Worm (Caenorhabditis elegans) whole organism, midembryonic: Measurements from ENCODE around the gene tbx-43.

ENCODE experiments used
- cog-1 ChIP-seq: sonication (generic microtip); optimal IDR thresholded peaks from 2 replicates; lab custom pipeline; 2016; ENCODE audit warnings: missing genetic modification characterization, missing compliant biosample characterization
- flt-1 ChIP-seq: fragments of 200-800 bp; sonication (Bioruptor generic); IDR thresholded peaks from 2 replicates; pipeline ENCODE4 v1.3.6; 2022; ENCODE audit warnings: missing genetic modification characterization, missing compliant biosample characterization
- klf-2 ChIP-seq: fragments of 200-800 bp; sonication (Bioruptor generic); conservative IDR thresholded peaks from 2 replicates; pipeline ENCODE4 v1.3.6; 2022; ENCODE audit warnings: missing genetic modification reagents, missing genetic modification characterization, missing compliant biosample characterization
- med-1 ChIP-seq: sonication (generic microtip); optimal IDR thresholded peaks from 2 replicates; lab custom pipeline; 2017; ENCODE audit warnings: missing genetic modification characterization, mild to moderate bottlenecking, missing compliant biosample characterization, antibody characterized with exemption, missing genetic modification reagents; ENCODE audit not compliant: insufficient read depth
- ref-1 ChIP-seq: fragments of 200-800 bp; sonication (Bioruptor generic); conservative IDR thresholded peaks from 2 replicates; pipeline ENCODE4 v1.3.6; 2022; ENCODE audit warnings: missing genetic modification reagents, missing genetic modification characterization, missing compliant biosample characterization

DNA sequence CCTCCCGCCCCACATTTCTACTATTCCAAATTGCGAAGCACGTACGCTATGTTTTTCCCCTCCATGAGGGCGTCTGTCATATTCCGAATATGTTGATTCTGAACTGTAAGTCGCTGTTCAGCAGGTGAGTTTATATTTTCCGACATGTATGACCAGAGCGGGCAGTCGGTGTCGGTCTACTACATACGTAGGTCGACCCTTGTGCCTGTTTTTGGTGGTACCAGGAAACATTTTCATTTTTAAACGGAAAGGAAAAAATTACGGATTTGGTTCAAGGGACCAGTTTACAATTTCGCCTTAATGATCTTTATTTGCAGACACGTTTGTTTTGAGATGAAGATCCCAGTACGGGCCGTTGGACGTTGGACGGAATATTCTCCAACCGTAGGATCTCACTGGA, 11.3 kb downstream of the tbx-43 start, which contains the start of gene Y46E12A.2:
- TF ChIP-seq ref-1 (GFP tag; lab: Robert Waterston, UW), result no peak
- no peak for TF ChIP-seq med-1 (GFP tag; lab: Kevin White, UChicago)
- no peak for TF ChIP-seq cog-1 (tag; lab: Kevin White, UChicago)
- TF ChIP-seq klf-2 (GFP tag; lab: Robert Waterston, UW), result no peak
- no peak for TF ChIP-seq flt-1
